Worm (Caenorhabditis elegans): ENCODE measurements around the gene cnt-1.

cnt-1 gene

ce11 chrII:12054558-12054957, 34.1 kb downstream of the cnt-1 start:
- TF ChIP-seq ceh-30 (tag; optimal IDR thresholded peaks at IDR 0.05), result no peak

- TF ChIP-seq T23F11.4 (GFP tag; optimal IDR thresholded peaks at IDR 0.05) (no peak), hlh-13 (GFP tag; optimal IDR thresholded peaks at IDR 0.05) (no peak), tbx-2 (tag; optimal IDR thresholded peaks at IDR 0.05) (no peak), unc-3 (GFP tag; conservative IDR thresholded peaks at IDR 0.05) (no peak), unc-3 (tag; optimal IDR thresholded peaks at IDR 0.05) (no peak), lin-11 (tag; optimal IDR thresholded peaks at IDR 0.05) (no peak), ceh-9 (tag; optimal IDR thresholded peaks at IDR 0.05) (no peak), C08G9.2 (tag; optimal IDR thresholded peaks at IDR 0.05) (no peak), ttx-3 (tag; optimal IDR thresholded peaks at IDR 0.05) (no peak), K09A11.1 (tag; optimal IDR thresholded peaks at IDR 0.05; ENCODE audit: insufficient read depth) (no peak), dve-1 (tag; optimal IDR thresholded peaks at IDR 0.05) (no peak), madf-2 (tag; optimal IDR thresholded peaks at IDR 0.05) (no peak), pat-9 (tag; optimal IDR thresholded peaks at IDR 0.05) (no peak)
Measured at ce11 chrII:12054150-12054549, 34.5 kb downstream of the cnt-1 start.

ce11 chrII:12053486-12053885, 35.2 kb downstream of the cnt-1 start:
- TF ChIP-seq elt-2 (tag; optimal IDR thresholded peaks at IDR 0.05) (peak; percentile 9), rnt-1 (tag; optimal IDR thresholded peaks at IDR 0.05) (no peak)

- TF ChIP-seq K09A11.1 (tag; optimal IDR thresholded peaks at IDR 0.05; ENCODE audit: insufficient read depth), result no peak
Measured at ce11 chrII:12052924-12053323, 35.7 kb downstream of the cnt-1 start.

ce11 chrII:12052136-12052535, 36.5 kb downstream of the cnt-1 start:
- TF ChIP-seq sox-4 (tag; optimal IDR thresholded peaks at IDR 0.05) (no peak), ceh-22 (tag; optimal IDR thresholded peaks at IDR 0.05) (no peak), rnt-1 (tag; optimal IDR thresholded peaks at IDR 0.05) (no peak), T23F11.4 (GFP tag; optimal IDR thresholded peaks at IDR 0.05) (no peak), nfya-1 (tag; optimal IDR thresholded peaks at IDR 0.05) (no peak), ceh-18 (tag; optimal IDR thresholded peaks at IDR 0.05) (no peak), unc-86 (tag; optimal IDR thresholded peaks at IDR 0.05) (no peak), pqm-1 (tag; optimal IDR thresholded peaks at IDR 0.05) (no peak), K02D7.2 (tag; optimal IDR thresholded peaks at IDR 0.05) (no peak), sox-2 (GFP tag; IDR thresholded peaks at IDR 0.05) (no peak), nhr-11 (tag; optimal IDR thresholded peaks at IDR 0.05) (no peak), hlh-6 (tag; optimal IDR thresholded peaks at IDR 0.05) (no peak), hlh-13 (GFP tag; optimal IDR thresholded peaks at IDR 0.05) (no peak), tbx-7 (tag; optimal IDR thresholded peaks at IDR 0.05) (no peak), madf-2 (tag; optimal IDR thresholded peaks at IDR 0.05) (no peak), lin-11 (tag; optimal IDR thresholded peaks at IDR 0.05) (no peak), ahr-1 (tag; optimal IDR thresholded peaks at IDR 0.05) (no peak), unc-3 (GFP tag; conservative IDR thresholded peaks at IDR 0.05) (no peak), unc-3 (tag; optimal IDR thresholded peaks at IDR 0.05) (no peak), C38D4.7 (GFP tag; optimal IDR thresholded peaks at IDR 0.05) (no peak)

- TF ChIP-seq T23F11.4 (GFP tag; optimal IDR thresholded peaks at IDR 0.05) (no peak), ceh-6 (GFP tag; optimal IDR thresholded peaks at IDR 0.05) (no peak), nhr-11 (tag; optimal IDR thresholded peaks at IDR 0.05) (no peak), che-1 (tag; optimal IDR thresholded peaks at IDR 0.05) (no peak), pqm-1 (tag; optimal IDR thresholded peaks at IDR 0.05) (no peak), npax-4 (tag; optimal IDR thresholded peaks at IDR 0.05) (no peak), unc-86 (tag; optimal IDR thresholded peaks at IDR 0.05) (no peak), odd-2 (tag; optimal IDR thresholded peaks at IDR 0.05) (no peak), unc-55 (GFP tag; optimal IDR thresholded peaks at IDR 0.05) (no peak), C08G9.2 (tag; optimal IDR thresholded peaks at IDR 0.05) (no peak), pax-1 (tag; optimal IDR thresholded peaks at IDR 0.05) (no peak), ztf-16 (tag; optimal IDR thresholded peaks at IDR 0.05) (no peak)
Measured at ce11 chrII:12051601-12052000, 37.1 kb downstream of the cnt-1 start.
